Worm (Caenorhabditis elegans) whole organism, mixed stage, embryonic: Measurements from ENCODE around the gene srd-42.

Experiments
- ceh-39 ChIP-seq: fragments of 150-350 bp; optimal IDR thresholded peaks from 2 replicates; lab custom pipeline; 2014; ENCODE audit warnings: missing biosample characterization, missing genetic modification characterization
- cnd-1 ChIP-seq: fragments of 200-800 bp; sonication (Bioruptor generic); optimal IDR thresholded peaks from 2 replicates; lab custom pipeline; 2018; ENCODE audit warnings: mild to moderate bottlenecking, missing genetic modification characterization, missing compliant biosample characterization
- drap-1 ChIP-seq: fragments of 200-800 bp; sonication (Bioruptor generic); optimal IDR thresholded peaks from 3 replicates; lab custom pipeline; 2018; ENCODE audit warnings: mild to moderate bottlenecking, missing genetic modification characterization, missing compliant biosample characterization
- hlh-1 ChIP-seq: fragments of 150-350 bp; optimal IDR thresholded peaks from 2 replicates; lab custom pipeline; 2014; ENCODE audit warnings: missing biosample characterization, missing genetic modification reagents, missing genetic modification characterization
- lsy-2 ChIP-seq: fragments of 150-350 bp; optimal IDR thresholded peaks from 2 replicates; lab custom pipeline; 2014; ENCODE audit warnings: missing biosample characterization, missing genetic modification characterization
- mls-2 ChIP-seq: sonication (generic microtip); optimal IDR thresholded peaks from 2 replicates; lab custom pipeline; 2016; ENCODE audit warnings: mild to moderate bottlenecking, missing genetic modification characterization, moderate library complexity, missing compliant biosample characterization
- nhr-12 ChIP-seq: fragments of 150-350 bp; optimal IDR thresholded peaks from 2 replicates; lab custom pipeline; 2014; ENCODE audit warnings: missing biosample characterization, missing genetic modification characterization
- nhr-237 ChIP-seq: fragments of 150-350 bp; optimal IDR thresholded peaks from 2 replicates; lab custom pipeline; 2014; ENCODE audit warnings: missing biosample characterization, missing genetic modification characterization
- snpc-4 ChIP-seq: fragments of 150-350 bp; optimal IDR thresholded peaks from 2 replicates; lab custom pipeline; 2014; ENCODE audit warnings: missing biosample characterization, missing genetic modification characterization
- sptf-1 ChIP-seq: sonication (generic microtip); optimal IDR thresholded peaks from 2 replicates; lab custom pipeline; 2017; ENCODE audit warnings: mild to moderate bottlenecking, missing genetic modification characterization, moderate library complexity, missing compliant biosample characterization
- tbx-8 ChIP-seq: fragments of 200-800 bp; sonication (Bioruptor generic); optimal IDR thresholded peaks from 2 replicates; lab custom pipeline; 2018; ENCODE audit warnings: mild to moderate bottlenecking, missing genetic modification characterization, moderate library complexity, missing compliant biosample characterization

ce11 chrX:13322886-13323285 lies 19.6 kb upstream of the srd-42 start, which contains the start of gene F46G10.2:
- TF ChIP-seq snpc-4 (tag; lab: Kevin White, UChicago) (no peak), nhr-12 (tag; lab: Kevin White, UChicago) (no peak), cnd-1 (tag; lab: Kevin White, UChicago) (no peak), sptf-1 (tag; lab: Kevin White, UChicago) (no peak), lsy-2 (tag; lab: Kevin White, UChicago) (no peak), nhr-237 (tag; lab: Kevin White, UChicago) (no peak), drap-1 (GFP tag; lab: Kevin White, UChicago) (no peak), hlh-1 (no peak), ceh-39 (tag; lab: Kevin White, UChicago) (no peak), mls-2 (tag; lab: Kevin White, UChicago) (no peak), tbx-8 (GFP tag; lab: Kevin White, UChicago) (no peak)
